Fruit fly (Drosophila melanogaster): Measurements from ENCODE around the gene CG13937.

The CG13937 gene

DNA sequence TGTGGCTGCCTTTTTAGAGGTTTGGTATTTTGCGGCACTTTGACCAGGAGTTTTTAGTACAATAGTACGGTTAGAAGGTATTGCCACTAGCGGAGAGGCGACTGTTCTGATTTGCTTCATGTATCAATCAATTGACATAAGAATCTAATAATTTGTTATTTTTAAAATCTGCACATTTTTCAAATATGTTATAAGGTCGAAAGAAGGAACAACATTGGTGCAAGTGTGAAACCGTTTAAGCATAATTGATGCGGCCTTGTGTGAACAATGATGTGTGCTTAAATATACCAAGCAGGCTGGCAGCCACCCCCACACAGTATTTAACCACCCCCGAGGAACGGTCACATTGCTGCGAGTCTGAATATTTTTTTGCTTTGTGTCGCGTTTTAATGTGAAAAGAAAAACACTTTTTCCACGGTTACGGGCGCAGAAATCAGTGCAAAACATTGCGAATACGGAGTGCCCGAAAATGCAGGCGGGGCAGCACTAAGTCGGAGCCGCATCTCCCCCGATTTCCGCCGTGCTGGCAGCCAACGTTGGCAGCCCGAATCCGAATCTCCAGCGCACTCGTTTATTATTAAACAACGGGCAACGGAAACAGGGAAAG, 17.6 kb downstream of the CG13937 start, which contains the start of the genes HBS1 and CG12025 (continued):
- TF ChIP-seq Dll (GFP tag; IDR thresholded peaks at IDR 0.05; ENCODE audit: partially characterized antibody) (no peak), mam (GFP tag; optimal IDR thresholded peaks at IDR 0.05) (peak; percentile 63), trh (GFP tag; optimal IDR thresholded peaks at IDR 0.05) (no peak), Nf-YA (GFP tag; IDR thresholded peaks at IDR 0.05) (no peak), gcm (GFP tag; optimal IDR thresholded peaks at IDR 0.05) (peak; percentile 40), br (optimal IDR thresholded peaks at IDR 0.05) (no peak), Abd-B (GFP tag; optimal IDR thresholded peaks at IDR 0.05) (peak; percentile 80), sob (GFP tag; IDR thresholded peaks at IDR 0.05) (peak; percentile 36; the same call in 1 of the 2 replicates), ham (GFP tag; IDR thresholded peaks at IDR 0.05) (no peak), zfh2 (GFP tag; optimal IDR thresholded peaks at IDR 0.05) (peak; percentile 64), Hr39 (optimal IDR thresholded peaks at IDR 0.05) (no peak), CG6765 (GFP tag; optimal IDR thresholded peaks at IDR 0.05) (peak; percentile 6), wek (GFP tag; optimal IDR thresholded peaks at IDR 0.05) (no peak), Lhr (GFP tag; optimal IDR thresholded peaks at IDR 0.05) (peak; percentile 54), CG7987 (GFP tag; optimal IDR thresholded peaks at IDR 0.05) (no peak), slou (GFP tag; optimal IDR thresholded peaks at IDR 0.05) (no peak), CG7839 (tag; optimal IDR thresholded peaks at IDR 0.05) (peak; percentile 61), CG14014 (GFP tag; IDR thresholded peaks at IDR 0.05) (peak; percentile 68), Optix (GFP tag; IDR thresholded peaks at IDR 0.05) (peak; percentile 37; the same call in 2 of the 3 replicates), CG12769 (tag; optimal IDR thresholded peaks at IDR 0.05) (peak; percentile 63), CG6175 (GFP tag; IDR thresholded peaks at IDR 0.05) (no peak), ranshi (GFP tag; IDR thresholded peaks at IDR 0.05) (peak; percentile 26; the same call in 1 of the 2 replicates), CG11398 (GFP tag; optimal IDR thresholded peaks at IDR 0.05) (no peak)

dm6 chr3L:1861794-1862447, 20.9 kb downstream of the CG13937 start, which contains the start of gene Rap1:
TSS of gene Rap1 (minus strand) at chr3L:1862239.
- TF ChIP-seq crol (GFP tag; IDR thresholded peaks at IDR 0.05) (no peak), CG17385 (GFP tag; optimal IDR thresholded peaks at IDR 0.05) (no peak), CG4404 (GFP tag; IDR thresholded peaks at IDR 0.05) (peak; percentile 80), CG12236 (GFP tag; optimal IDR thresholded peaks at IDR 0.05) (peak; percentile 51), CG4820 (GFP tag; optimal IDR thresholded peaks at IDR 0.05) (peak; percentile 23), CG7271 (tag; optimal IDR thresholded peaks at IDR 0.05) (peak; percentile 67), jing (GFP tag; optimal IDR thresholded peaks at IDR 0.05) (no peak), CG1024 (GFP tag; IDR thresholded peaks at IDR 0.05) (peak; percentile 52; the same call in 1 of the 2 replicates), seq (GFP tag; IDR thresholded peaks at IDR 0.05) (peak; percentile 26; the same call in 1 of the 2 replicates), pnt (GFP tag; optimal IDR thresholded peaks at IDR 0.05) (peak; percentile 64), CG12155 (GFP tag; optimal IDR thresholded peaks at IDR 0.05) (peak; percentile 52), repo (GFP tag; optimal IDR thresholded peaks at IDR 0.05) (no peak), slp2 (GFP tag; optimal IDR thresholded peaks at IDR 0.05) (peak; percentile 54), br (optimal IDR thresholded peaks at IDR 0.05) (no peak), CG14965 (GFP tag; optimal IDR thresholded peaks at IDR 0.05; ENCODE audit: borderline replicate concordance) (no peak), sens (GFP tag) (peak; percentile 85), CG12942 (GFP tag; optimal IDR thresholded peaks at IDR 0.05) (peak; percentile 16), Dref (GFP tag; IDR thresholded peaks at IDR 0.05) (peak; percentile 56), MTF-1 (GFP tag; optimal IDR thresholded peaks at IDR 0.05; ENCODE audit: borderline replicate concordance) (no peak), cato (GFP tag; optimal IDR thresholded peaks at IDR 0.05; ENCODE audit: borderline replicate concordance) (peak; percentile 37), HLH4C (GFP tag; IDR thresholded peaks at IDR 0.05; ENCODE audit: partially characterized antibody) (peak; percentile 90), fd102C (GFP tag; optimal IDR thresholded peaks at IDR 0.05) (no peak), dmrt99B (tag; optimal IDR thresholded peaks at IDR 0.05) (peak; percentile 51), CG12744 (GFP tag; optimal IDR thresholded peaks at IDR 0.05) (no peak), CG14860 (GFP tag; IDR thresholded peaks at IDR 0.05; ENCODE audit: partially characterized antibody) (peak; percentile 87), H15 (GFP tag; IDR thresholded peaks at IDR 0.05) (peak; percentile 82; the same call in 2 of the 3 replicates), p53 (GFP tag; optimal IDR thresholded peaks at IDR 0.05) (no peak)

All from whole organism, embryonic.